Worm (Caenorhabditis elegans) whole organism, late embryonic: Measurements from ENCODE around the gene cee-1.

ENCODE experiments used
- F13H6.1 ChIP-seq: sonication (generic microtip); optimal IDR thresholded peaks from 2 replicates; lab custom pipeline; 2016; ENCODE audit warnings: missing genetic modification characterization, missing compliant biosample characterization
- ets-4 ChIP-seq: sonication (generic microtip); optimal IDR thresholded peaks from 2 replicates; lab custom pipeline; 2016; ENCODE audit warnings: missing genetic modification characterization, missing compliant biosample characterization
- fax-1 ChIP-seq: sonication (generic microtip); optimal IDR thresholded peaks from 2 replicates; lab custom pipeline; 2016; ENCODE audit warnings: missing genotype, missing genetic modification characterization, missing compliant biosample characterization
- hlh-30 ChIP-seq: sonication (generic microtip); optimal IDR thresholded peaks from 2 replicates; lab custom pipeline; 2017; ENCODE audit warnings: antibody characterized with exemption, missing genetic modification characterization, missing compliant biosample characterization; ENCODE audit not compliant: insufficient read depth
- pha-4 ChIP-seq: fragments of 150-350 bp; optimal IDR thresholded peaks from 2 replicates; lab custom pipeline; 2018; ENCODE audit warnings: missing biosample characterization, missing genetic modification reagents, missing genetic modification characterization

ce11 chrIII:4910956-4911355 lies 1.5 kb upstream of the cee-1 start, which contains the start of gene F26F4.2:
- TF ChIP-seq ets-4 (tag; lab: Kevin White, UChicago) (no peak), F13H6.1 (tag; lab: Kevin White, UChicago) (no peak), pha-4 (tag; lab: Kevin White, UChicago) (no peak), hlh-30 (tag; lab: Kevin White, UChicago) (no peak), fax-1 (tag; lab: Kevin White, UChicago) (no peak)
